Fruit fly (Drosophila melanogaster) whole organism, embryonic: ENCODE data around the gene barc.
A peak's percentile ranks its signal among the peaks of the same experiment; 100 is the strongest.

Experiments
- Abd-B ChIP-seq: fragments of 200-800 bp; sonication (Bioruptor generic); optimal IDR thresholded peaks from 2 replicates; lab custom pipeline; 2018; ENCODE audit warnings: missing biosample characterization, mild to moderate bottlenecking, missing genetic modification characterization, moderate library complexity
- Ada2b ChIP-seq: fragments of 200-800 bp; sonication (Bioruptor generic); IDR thresholded peaks from 2 replicates; pipeline ENCODE4 v1.3.6; 2022; ENCODE audit warnings: missing biosample characterization, missing genetic modification characterization
- Atf-2 ChIP-seq: fragments of 200-800 bp; sonication (Bioruptor generic); optimal IDR thresholded peaks from 2 replicates; lab custom pipeline; 2016; ENCODE audit warnings: missing biosample characterization, missing genetic modification characterization
- Awh ChIP-seq: fragments of 200-800 bp; sonication (Bioruptor generic); IDR thresholded peaks from 2 replicates; pipeline ENCODE4, ENCODE4 v1.3.6; 2022; ENCODE audit warnings: missing biosample characterization, missing genetic modification characterization
- Bteb2 ChIP-seq: fragments of 200-800 bp; sonication (Bioruptor generic); optimal IDR thresholded peaks from 2 replicates; lab custom pipeline; 2016; ENCODE audit warnings: missing biosample characterization, missing genetic modification characterization
- CG12391 ChIP-seq: fragments of 200-800 bp; sonication (Bioruptor generic); optimal IDR thresholded peaks from 3 replicates; lab custom pipeline; 2018; ENCODE audit warnings: missing biosample characterization, mild to moderate bottlenecking, missing genetic modification characterization, moderate library complexity
- CG13424 ChIP-seq: fragments of 200-800 bp; sonication (Bioruptor generic); optimal IDR thresholded peaks from 2 replicates; lab custom pipeline; 2019; ENCODE audit warnings: missing biosample characterization, mild to moderate bottlenecking, missing genetic modification characterization, moderate library complexity
- CG14667 ChIP-seq: fragments of 200-800 bp; sonication (Bioruptor generic); IDR thresholded peaks from 2 replicates; pipeline ENCODE4 v1.3.6; 2022; ENCODE audit warnings: missing biosample characterization, missing genetic modification characterization
- CG14710 ChIP-seq: fragments of 200-800 bp; sonication (Bioruptor generic); optimal IDR thresholded peaks from 3 replicates; lab custom pipeline; 2019; ENCODE audit warnings: missing biosample characterization, mild to moderate bottlenecking, missing genetic modification characterization, moderate library complexity
- CG14965 ChIP-seq: fragments of 200-800 bp; sonication (Bioruptor generic); optimal IDR thresholded peaks from 2 replicates; lab custom pipeline; 2016; ENCODE audit warnings: missing biosample characterization, missing genetic modification characterization, borderline replicate concordance
- CG15269 ChIP-seq: fragments of 200-800 bp; sonication (Bioruptor generic); optimal IDR thresholded peaks from 2 replicates; lab custom pipeline; 2018; ENCODE audit warnings: missing biosample characterization, mild to moderate bottlenecking, missing genetic modification characterization, moderate library complexity
- CG1603 ChIP-seq: fragments of 200-800 bp; sonication (Bioruptor generic); optimal IDR thresholded peaks from 2 replicates; lab custom pipeline; 2019; ENCODE audit warnings: missing biosample characterization, mild to moderate bottlenecking, missing genetic modification characterization, moderate library complexity
- CG16813 ChIP-seq: fragments of 200-800 bp; sonication (Bioruptor generic); IDR thresholded peaks from 3 replicates; pipeline ENCODE4 v1.3.6; 2022; ENCODE audit warnings: missing biosample characterization, missing genetic modification characterization; ENCODE audit not compliant: partially characterized antibody
- CG17186 ChIP-seq: fragments of 200-800 bp; sonication (Bioruptor generic); optimal IDR thresholded peaks from 3 replicates; lab custom pipeline; 2017; ENCODE audit warnings: missing biosample characterization, missing genetic modification reagents, missing genetic modification characterization
- CG18011 ChIP-seq: fragments of 200-800 bp; sonication (Bioruptor generic); optimal IDR thresholded peaks from 2 replicates; lab custom pipeline; 2017; ENCODE audit warnings: missing biosample characterization, missing genetic modification characterization, mild to moderate bottlenecking, moderate library complexity, missing genotype
- CG18476 ChIP-seq: fragments of 200-800 bp; sonication (Bioruptor generic); optimal IDR thresholded peaks from 2 replicates; lab custom pipeline; 2016; ENCODE audit warnings: missing biosample characterization, mild to moderate bottlenecking, missing genetic modification characterization
- CG2678 ChIP-seq: fragments of 200-800 bp; sonication (Bioruptor generic); optimal IDR thresholded peaks from 3 replicates; lab custom pipeline; 2019; ENCODE audit warnings: missing biosample characterization, mild to moderate bottlenecking, missing genetic modification characterization, moderate library complexity
- CG3407 ChIP-seq: fragments of 200-800 bp; sonication (Bioruptor generic); optimal IDR thresholded peaks from 2 replicates; lab custom pipeline; 2018; ENCODE audit warnings: missing biosample characterization, mild to moderate bottlenecking, missing genetic modification characterization
- CG34422 ChIP-seq: fragments of 200-800 bp; sonication (Bioruptor generic); IDR thresholded peaks from 3 replicates; pipeline ENCODE4 v1.3.6; 2022; ENCODE audit warnings: missing biosample characterization, missing genetic modification characterization
- CG4404 ChIP-seq: fragments of 200-800 bp; sonication (Bioruptor generic); IDR thresholded peaks from 2 replicates; pipeline ENCODE4 v1.3.6; 2022; ENCODE audit warnings: missing biosample characterization, missing genetic modification characterization
- CG8765 ChIP-seq: fragments of 200-800 bp; sonication (Bioruptor generic); IDR thresholded peaks from 2 replicates; pipeline ENCODE4 v1.3.6; 2022; ENCODE audit warnings: missing biosample characterization, missing genetic modification characterization
- CG9876 ChIP-seq: fragments of 200-800 bp; sonication (Bioruptor generic); optimal IDR thresholded peaks from 2 replicates; lab custom pipeline; 2016; ENCODE audit warnings: missing biosample characterization, missing genetic modification characterization
- CoRest ChIP-seq: fragments of 200-800 bp; sonication (Bioruptor generic); optimal IDR thresholded peaks from 3 replicates; lab custom pipeline; 2018; ENCODE audit warnings: missing biosample characterization, mild to moderate bottlenecking, missing genetic modification characterization, moderate library complexity
- D19A ChIP-seq: fragments of 200-800 bp; optimal IDR thresholded peaks from 3 replicates; lab custom pipeline; 2019; ENCODE audit warnings: missing biosample characterization, mild to moderate bottlenecking, missing genetic modification characterization, moderate library complexity
- Drgx ChIP-seq: fragments of 200-800 bp; sonication (Bioruptor generic); IDR thresholded peaks from 2 replicates; pipeline ENCODE4 v1.3.6; 2022; ENCODE audit warnings: missing biosample characterization, missing genetic modification characterization
- Elba2 ChIP-seq: fragments of 200-800 bp; sonication (Bioruptor generic); optimal IDR thresholded peaks from 3 replicates; lab custom pipeline; 2016; ENCODE audit warnings: missing biosample characterization, missing genetic modification characterization
- Fer1 ChIP-seq: fragments of 200-800 bp; sonication (Bioruptor generic); optimal IDR thresholded peaks from 2 replicates; lab custom pipeline; 2017; ENCODE audit warnings: missing biosample characterization, mild to moderate bottlenecking, missing genetic modification characterization
- Fer2 ChIP-seq: fragments of 200-800 bp; sonication (Bioruptor generic); optimal IDR thresholded peaks from 2 replicates; lab custom pipeline; 2018; ENCODE audit warnings: missing biosample characterization, mild to moderate bottlenecking, missing genetic modification characterization, moderate library complexity
- HLH4C ChIP-seq: fragments of 200-800 bp; sonication (Bioruptor generic); IDR thresholded peaks from 3 replicates; pipeline ENCODE4 v1.3.6; 2022; ENCODE audit warnings: missing biosample characterization, missing genetic modification characterization; ENCODE audit not compliant: partially characterized antibody
- Hr51 ChIP-seq, 2 experiments: fragments of 200-800 bp; sonication (Bioruptor generic); optimal IDR thresholded peaks; 2 replicates in 1 of 2; 3 replicates in 1 of 2; lab custom pipeline; 2016 to 2018; ENCODE audit warnings: missing biosample characterization in 2 of 2, missing genetic modification characterization in 2 of 2, mild to moderate bottlenecking in 1 of 2, moderate library complexity in 1 of 2
- Lhr ChIP-seq: fragments of 200-800 bp; sonication (Bioruptor generic); optimal IDR thresholded peaks from 3 replicates; lab custom pipeline; 2017; ENCODE audit warnings: mild to moderate bottlenecking, missing biosample characterization, missing genetic modification reagents, missing genetic modification characterization
- MBD-R2 ChIP-seq: fragments of 200-800 bp; sonication (Bioruptor generic); IDR thresholded peaks from 2 replicates; pipeline ENCODE4 v1.3.6; 2022; ENCODE audit warnings: missing biosample characterization, missing genetic modification characterization
- MESR4 ChIP-seq: fragments of 200-800 bp; sonication (Bioruptor generic); optimal IDR thresholded peaks from 2 replicates; lab custom pipeline; 2018; ENCODE audit warnings: missing biosample characterization, mild to moderate bottlenecking, missing genetic modification characterization, moderate library complexity
- Sox102F ChIP-seq: fragments of 200-800 bp; sonication (Bioruptor generic); optimal IDR thresholded peaks from 2 replicates; lab custom pipeline; 2018; ENCODE audit warnings: missing biosample characterization, mild to moderate bottlenecking, missing genetic modification characterization, moderate library complexity
- Taf1 ChIP-seq: fragments of 200-800 bp; sonication (Bioruptor generic); IDR thresholded peaks from 2 replicates; pipeline ENCODE4 v1.3.6; 2022; ENCODE audit warnings: missing biosample characterization, missing genetic modification characterization
- disco-r ChIP-seq: fragments of 200-800 bp; sonication (Bioruptor generic); optimal IDR thresholded peaks from 2 replicates; lab custom pipeline; 2016; ENCODE audit warnings: missing biosample characterization, missing genetic modification characterization
- dmrt99B ChIP-seq: fragments of 200-800 bp; sonication (Bioruptor generic); optimal IDR thresholded peaks from 2 replicates; lab custom pipeline; 2018; ENCODE audit warnings: missing biosample characterization, mild to moderate bottlenecking, missing genetic modification characterization, moderate library complexity
- fru ChIP-seq: fragments of >200 bp; optimal IDR thresholded peaks from 2 replicates; lab custom pipeline; 2017
- grau ChIP-seq: fragments of 200-800 bp; optimal IDR thresholded peaks from 3 replicates; lab custom pipeline; 2019; ENCODE audit warnings: missing biosample characterization, mild to moderate bottlenecking, missing genetic modification characterization, moderate library complexity
- lab ChIP-seq: fragments of 200-800 bp; sonication (Bioruptor generic); optimal IDR thresholded peaks from 3 replicates; lab custom pipeline; 2017; ENCODE audit warnings: missing biosample characterization, missing genetic modification characterization, mild to moderate bottlenecking, moderate library complexity, missing genetic modification reagents
- luna ChIP-seq: fragments of 200-800 bp; sonication (Bioruptor generic); optimal IDR thresholded peaks from 2 replicates; lab custom pipeline; 2016; ENCODE audit warnings: missing biosample characterization, missing genetic modification characterization
- mam ChIP-seq: fragments of 200-800 bp; sonication (Bioruptor generic); optimal IDR thresholded peaks from 3 replicates; lab custom pipeline; 2016; ENCODE audit warnings: missing biosample characterization, missing genetic modification characterization
- nmo ChIP-seq: fragments of 200-800 bp; sonication (Bioruptor generic); optimal IDR thresholded peaks from 2 replicates; lab custom pipeline; 2018; ENCODE audit warnings: missing biosample characterization, mild to moderate bottlenecking, missing genetic modification characterization, moderate library complexity
- pum ChIP-seq: fragments of 200-800 bp; sonication (Bioruptor generic); optimal IDR thresholded peaks from 2 replicates; lab custom pipeline; 2016; ENCODE audit warnings: missing biosample characterization, missing genetic modification characterization
- row ChIP-seq: fragments of 200-800 bp; sonication (Bioruptor generic); IDR thresholded peaks from 3 replicates; pipeline ENCODE4 v1.3.6; 2022; ENCODE audit warnings: missing biosample characterization, missing genetic modification characterization
- schlank ChIP-seq: fragments of 200-800 bp; sonication (Bioruptor generic); optimal IDR thresholded peaks from 2 replicates; lab custom pipeline; 2018; ENCODE audit warnings: missing biosample characterization, mild to moderate bottlenecking, missing genetic modification characterization
- sob ChIP-seq: fragments of 200-800 bp; sonication (Bioruptor generic); IDR thresholded peaks from 2 replicates; pipeline ENCODE4 v1.3.6; 2022; ENCODE audit warnings: missing biosample characterization, missing genetic modification characterization
- tap ChIP-seq: fragments of 200-800 bp; optimal IDR thresholded peaks from 3 replicates; lab custom pipeline; 2019; ENCODE audit warnings: missing biosample characterization, mild to moderate bottlenecking, missing genetic modification characterization, moderate library complexity
- tio ChIP-seq: fragments of 200-800 bp; sonication (Bioruptor generic); optimal IDR thresholded peaks from 2 replicates; lab custom pipeline; 2017; ENCODE audit warnings: missing biosample characterization, missing genetic modification characterization, inconsistent platforms
- tx ChIP-seq: fragments of 200-800 bp; sonication (Bioruptor generic); optimal IDR thresholded peaks from 2 replicates; lab custom pipeline; 2016; ENCODE audit warnings: missing biosample characterization, missing genetic modification characterization
- zen ChIP-seq: fragments of 200-800 bp; sonication (Bioruptor generic); optimal IDR thresholded peaks from 3 replicates; lab custom pipeline; 2018; ENCODE audit warnings: missing biosample characterization, mild to moderate bottlenecking, missing genetic modification characterization, moderate library complexity

The barc gene

dm6 chr3L:21385699-21386098 is 47.2 kb downstream of the barc start (continued):
- TF ChIP-seq CG14710, result no peak
- TF ChIP-seq CG4404 (GFP tag; lab: Robert Waterston, UW), result no peak
- peak; percentile 56 for TF ChIP-seq CG2678 (tag; lab: Kevin White, UChicago)
- TF ChIP-seq CG34422 (GFP tag; lab: Robert Waterston, UW), result no peak
- peak; percentile 16 for TF ChIP-seq D19A
- TF ChIP-seq CG14965, result no peak
- peak; percentile 8 for TF ChIP-seq CG12391 (tag; lab: Kevin White, UChicago)
- no peak for TF ChIP-seq Lhr (GFP tag; lab: Kevin White, UChicago)
- TF ChIP-seq CoRest (tag; lab: Kevin White, UChicago), result peak; percentile 24
- TF ChIP-seq Sox102F (GFP tag; lab: Kevin White, UChicago), result peak; percentile 44
- no peak for TF ChIP-seq CG1603
- TF ChIP-seq Fer1 (GFP tag; lab: Kevin White, UChicago), result peak; percentile 30
- TF ChIP-seq zen (tag; lab: Kevin White, UChicago), result no peak
- peak in 1 of 2 experiments; percentile 54 for TF ChIP-seq Hr51 (GFP tag; optimal IDR thresholded peaks at IDR 0.05; lab: Kevin White, UChicago)
- TF ChIP-seq CG17186 (GFP tag; lab: Kevin White, UChicago), result no peak
- TF ChIP-seq Fer2 (tag; lab: Kevin White, UChicago), result no peak
- no peak for TF ChIP-seq lab
- no peak for TF ChIP-seq MBD-R2
- TF ChIP-seq CG8765 (GFP tag; lab: Robert Waterston, UW), result no peak
- TF ChIP-seq CG15269 (tag; lab: Kevin White, UChicago), result peak; percentile 31
- TF ChIP-seq nmo, result peak; percentile 37
- TF ChIP-seq tx (GFP tag; lab: Kevin White, UChicago), result no peak
- no peak for TF ChIP-seq CG18476 (GFP tag; lab: Kevin White, UChicago)
- TF ChIP-seq sob (GFP tag; lab: Robert Waterston, UW), result no peak
- 0 out of 2 replicates have a peak, but pooled peaks have one; percentile 19 for TF ChIP-seq Ada2b
- TF ChIP-seq mam, result no peak
- no peak for TF ChIP-seq fru (lab: Kevin White, UChicago)
- TF ChIP-seq MESR4, result no peak
- peak; percentile 12 for TF ChIP-seq Abd-B
- TF ChIP-seq CG14667, result no peak
- TF ChIP-seq Taf1 (GFP tag; lab: Robert Waterston, UW), result no peak
- peak; percentile 14 for TF ChIP-seq tap (tag; lab: Kevin White, UChicago)
- no peak for TF ChIP-seq HLH4C
- TF ChIP-seq Bteb2 (GFP tag; lab: Kevin White, UChicago), result no peak
- no peak for TF ChIP-seq CG3407 (GFP tag; lab: Kevin White, UChicago)
- TF ChIP-seq grau (tag; lab: Kevin White, UChicago), result peak; percentile 43
- TF ChIP-seq Atf-2 (GFP tag; lab: Kevin White, UChicago), result no peak
- TF ChIP-seq tio (GFP tag; lab: Kevin White, UChicago), result no peak
- TF ChIP-seq CG13424, result peak; percentile 31
- no peak for TF ChIP-seq Awh (GFP tag; lab: Robert Waterston, UW)
- TF ChIP-seq CG16813 (GFP tag; lab: Robert Waterston, UW), result no peak
- no peak for TF ChIP-seq CG18011
- TF ChIP-seq schlank (tag; lab: Kevin White, UChicago), result no peak
- TF ChIP-seq dmrt99B (tag; lab: Kevin White, UChicago), result peak; percentile 53
- no peak for TF ChIP-seq Elba2 (GFP tag; lab: Kevin White, UChicago)
- no peak for TF ChIP-seq pum (GFP tag; lab: Kevin White, UChicago)
- TF ChIP-seq row (GFP tag; lab: Robert Waterston, UW), result peak; percentile 32; the same call in 1 of the 3 replicates
- no peak for TF ChIP-seq luna (GFP tag; lab: Kevin White, UChicago)
- no peak for TF ChIP-seq Drgx (GFP tag; lab: Robert Waterston, UW)
- no peak for TF ChIP-seq CG9876
- no peak for TF ChIP-seq disco-r (GFP tag; lab: Kevin White, UChicago)
